Fruit fly (Drosophila melanogaster) S2 (cell line): ENCODE results near the gene CG7985.

Source experiments
- CG8478 ChIP-seq: fragments of >200 bp; optimal IDR thresholded peaks from 2 replicates; lab custom pipeline; 2018
- CTCF ChIP-seq, 2 experiments: fragments of >200 bp; optimal IDR thresholded peaks; 2 replicates each; lab custom pipeline; 2018

- TF ChIP-seq CG8478 (lab: Kevin White, UChicago) (no peak), CTCF (optimal IDR thresholded peaks at IDR 0.05; lab: Kevin White, UChicago) (no peak)
Measured at dm6 chr3R:18215300-18215699, 15.6 kb downstream of the CG7985 start.
